Fruit fly (Drosophila melanogaster) whole organism, prepupa: ENCODE data around the gene Ugalt.
A peak's percentile ranks its signal among the peaks of the same experiment; 100 is the strongest.

ENCODE experiments used
- CG10631 ChIP-seq: fragments of 200-800 bp; sonication (Bioruptor generic); optimal IDR thresholded peaks from 2 replicates; lab custom pipeline; 2016; ENCODE audit warnings: missing biosample characterization, missing genetic modification characterization
- CG10669 ChIP-seq: fragments of 200-800 bp; sonication (Bioruptor generic); optimal IDR thresholded peaks from 3 replicates; lab custom pipeline; 2018; ENCODE audit warnings: missing biosample characterization, mild to moderate bottlenecking, missing genetic modification characterization, moderate library complexity
- CG11762 ChIP-seq: fragments of 200-800 bp; sonication (Bioruptor generic); optimal IDR thresholded peaks from 3 replicates; lab custom pipeline; 2016; ENCODE audit warnings: missing biosample characterization, missing genetic modification characterization; ENCODE audit not compliant: insufficient read depth
- CG11902 ChIP-seq: fragments of 200-800 bp; sonication (Bioruptor generic); optimal IDR thresholded peaks from 3 replicates; lab custom pipeline; 2016; ENCODE audit warnings: missing biosample characterization, missing genetic modification characterization
- CG15336 ChIP-seq: fragments of 200-800 bp; sonication (Bioruptor generic); IDR thresholded peaks from 2 replicates; pipeline ENCODE4 v1.3.6; 2022; ENCODE audit warnings: missing biosample characterization, missing genetic modification characterization
- CG1621 ChIP-seq: fragments of 200-800 bp; sonication (Bioruptor generic); optimal IDR thresholded peaks from 3 replicates; lab custom pipeline; 2018; ENCODE audit warnings: missing biosample characterization, mild to moderate bottlenecking, missing genetic modification characterization
- CG16779 ChIP-seq: fragments of 200-800 bp; sonication (Bioruptor generic); optimal IDR thresholded peaks from 3 replicates; lab custom pipeline; 2017; ENCODE audit warnings: missing biosample characterization, mild to moderate bottlenecking, missing genetic modification characterization
- CG3032 ChIP-seq: fragments of 200-800 bp; optimal IDR thresholded peaks from 2 replicates; lab custom pipeline; 2019; ENCODE audit warnings: missing biosample characterization, mild to moderate bottlenecking, missing genetic modification characterization, moderate library complexity
- CG31627 ChIP-seq: fragments of 200-800 bp; sonication (Bioruptor generic); optimal IDR thresholded peaks from 3 replicates; lab custom pipeline; 2016; ENCODE audit warnings: missing biosample characterization, missing genetic modification characterization
- CG32006 ChIP-seq: fragments of 200-800 bp; sonication (Bioruptor generic); optimal IDR thresholded peaks from 3 replicates; lab custom pipeline; 2017; ENCODE audit warnings: missing biosample characterization, mild to moderate bottlenecking, missing genetic modification characterization
- CG34406 ChIP-seq: fragments of 200-800 bp; sonication (Bioruptor generic); optimal IDR thresholded peaks from 3 replicates; lab custom pipeline; 2016; ENCODE audit warnings: missing biosample characterization, missing genetic modification characterization
- CG3919 ChIP-seq: fragments of 200-800 bp; sonication (Bioruptor generic); optimal IDR thresholded peaks from 3 replicates; lab custom pipeline; 2016; ENCODE audit warnings: missing biosample characterization, missing genetic modification characterization
- CG4318 ChIP-seq: fragments of 200-800 bp; sonication (Bioruptor generic); optimal IDR thresholded peaks from 3 replicates; lab custom pipeline; 2017; ENCODE audit warnings: missing biosample characterization, mild to moderate bottlenecking, missing genetic modification characterization
- CG6163 ChIP-seq: fragments of 200-800 bp; sonication (Bioruptor generic); IDR thresholded peaks from 3 replicates; pipeline ENCODE4 v1.3.6; 2022; ENCODE audit warnings: missing biosample characterization, missing genetic modification characterization
- CG6792 ChIP-seq: fragments of 200-800 bp; sonication (Bioruptor generic); optimal IDR thresholded peaks from 3 replicates; lab custom pipeline; 2016; ENCODE audit warnings: missing biosample characterization, missing genetic modification characterization
- CG6808 ChIP-seq: fragments of 200-800 bp; sonication (Bioruptor generic); optimal IDR thresholded peaks from 3 replicates; lab custom pipeline; 2017; ENCODE audit warnings: missing biosample characterization, missing genetic modification characterization, mild to moderate bottlenecking, moderate library complexity, missing genetic modification reagents
- CG6854 ChIP-seq: fragments of 200-800 bp; sonication (Bioruptor generic); optimal IDR thresholded peaks from 2 replicates; lab custom pipeline; 2017; ENCODE audit warnings: missing biosample characterization, mild to moderate bottlenecking, missing genetic modification characterization
- CG7368 ChIP-seq: fragments of 200-800 bp; sonication (Bioruptor generic); optimal IDR thresholded peaks from 3 replicates; lab custom pipeline; 2016; ENCODE audit warnings: missing biosample characterization, missing genetic modification characterization
- CG8119 ChIP-seq: fragments of 200-800 bp; sonication (Bioruptor generic); IDR thresholded peaks from 3 replicates; pipeline ENCODE4 v1.3.6; 2022; ENCODE audit warnings: missing biosample characterization, missing genetic modification characterization
- CG8319 ChIP-seq: fragments of 200-800 bp; sonication (Bioruptor generic); optimal IDR thresholded peaks from 3 replicates; lab custom pipeline; 2016; ENCODE audit warnings: missing biosample characterization, missing genetic modification characterization
- CG8632 ChIP-seq: fragments of 200-800 bp; sonication (Bioruptor generic); optimal IDR thresholded peaks from 3 replicates; lab custom pipeline; 2016; ENCODE audit warnings: missing biosample characterization, missing genetic modification characterization
- CG9139 ChIP-seq: fragments of 200-800 bp; sonication (Bioruptor generic); optimal IDR thresholded peaks from 3 replicates; lab custom pipeline; 2017; ENCODE audit warnings: missing biosample characterization, mild to moderate bottlenecking, missing genetic modification characterization
- Eip75B ChIP-seq: fragments of 200-800 bp; sonication (Bioruptor generic); optimal IDR thresholded peaks from 3 replicates; lab custom pipeline; 2016; ENCODE audit warnings: missing biosample characterization, missing genetic modification characterization
- Eip78C ChIP-seq: fragments of 200-800 bp; sonication (Bioruptor generic); peaks from one replicate; lab custom pipeline; 2016; ENCODE audit warnings: missing biosample characterization, missing genetic modification characterization
- Eip93F ChIP-seq: fragments of 200-800 bp; sonication (Bioruptor generic); optimal IDR thresholded peaks from 2 replicates; lab custom pipeline; 2016; ENCODE audit warnings: missing biosample characterization, mild to moderate bottlenecking, missing genetic modification characterization
- Ets21C ChIP-seq: fragments of 200-800 bp; sonication (Bioruptor generic); optimal IDR thresholded peaks from 3 replicates; lab custom pipeline; 2016; ENCODE audit warnings: missing biosample characterization, missing genetic modification characterization
- Ets96B ChIP-seq: fragments of 200-800 bp; optimal IDR thresholded peaks from 2 replicates; lab custom pipeline; 2019; ENCODE audit warnings: missing biosample characterization, mild to moderate bottlenecking, missing genetic modification characterization, moderate library complexity
- Hr38 ChIP-seq: sonication (Bioruptor generic); optimal IDR thresholded peaks from 2 replicates; lab custom pipeline; 2016; ENCODE audit warnings: missing biosample characterization, missing genetic modification characterization
- Hr39 ChIP-seq: fragments of 200-800 bp; sonication (Bioruptor generic); optimal IDR thresholded peaks from 2 replicates; lab custom pipeline; 2016; ENCODE audit warnings: missing biosample characterization, missing genetic modification characterization
- Hr4 ChIP-seq: fragments of 200-800 bp; sonication (Bioruptor generic); optimal IDR thresholded peaks from 3 replicates; lab custom pipeline; 2016; ENCODE audit warnings: missing biosample characterization, missing genetic modification characterization
- Lpt ChIP-seq: fragments of 200-800 bp; sonication (Bioruptor generic); optimal IDR thresholded peaks from 3 replicates; lab custom pipeline; 2016; ENCODE audit warnings: missing biosample characterization, missing genetic modification characterization
- OdsH ChIP-seq: fragments of 200-800 bp; sonication (Bioruptor generic); optimal IDR thresholded peaks from 3 replicates; lab custom pipeline; 2016; ENCODE audit warnings: missing biosample characterization, missing genetic modification characterization
- Smox ChIP-seq: fragments of 200-800 bp; sonication (Bioruptor generic); optimal IDR thresholded peaks from 3 replicates; lab custom pipeline; 2016; ENCODE audit warnings: missing biosample characterization, missing genetic modification characterization
- Sox102F ChIP-seq: fragments of 200-800 bp; sonication (Bioruptor generic); optimal IDR thresholded peaks from 2 replicates; lab custom pipeline; 2016; ENCODE audit warnings: missing biosample characterization, mild to moderate bottlenecking, missing genetic modification characterization
- Sox14 ChIP-seq: fragments of 200-800 bp; sonication (Bioruptor generic); optimal IDR thresholded peaks from 3 replicates; lab custom pipeline; 2016; ENCODE audit warnings: missing biosample characterization, missing genetic modification characterization
- Sox15 ChIP-seq: fragments of 200-800 bp; sonication (Bioruptor generic); optimal IDR thresholded peaks from 3 replicates; lab custom pipeline; 2016; ENCODE audit warnings: missing biosample characterization, missing genetic modification characterization
- acj6 ChIP-seq: fragments of 200-800 bp; sonication (Bioruptor generic); optimal IDR thresholded peaks from 3 replicates; lab custom pipeline; 2016; ENCODE audit warnings: missing biosample characterization, missing genetic modification characterization
- cyc ChIP-seq: fragments of 200-800 bp; sonication (Bioruptor generic); optimal IDR thresholded peaks from 3 replicates; lab custom pipeline; 2016; ENCODE audit warnings: missing biosample characterization, missing genetic modification characterization
- dac ChIP-seq: fragments of 200-800 bp; sonication (Bioruptor generic); optimal IDR thresholded peaks from 2 replicates; lab custom pipeline; 2017; ENCODE audit warnings: missing biosample characterization, mild to moderate bottlenecking, missing genetic modification characterization
- dsx ChIP-seq: fragments of 200-800 bp; optimal IDR thresholded peaks from 3 replicates; lab custom pipeline; 2019; ENCODE audit warnings: missing biosample characterization, mild to moderate bottlenecking, missing genetic modification characterization, moderate library complexity; ENCODE audit not compliant: poor library complexity, severe bottlenecking
- eg ChIP-seq: fragments of 200-800 bp; sonication (Bioruptor generic); IDR thresholded peaks from 3 replicates; pipeline ENCODE4 v1.3.6; 2022; ENCODE audit warnings: missing biosample characterization, missing genetic modification characterization
- esn ChIP-seq: fragments of 200-800 bp; sonication (Bioruptor generic); optimal IDR thresholded peaks from 2 replicates; lab custom pipeline; 2016; ENCODE audit warnings: missing biosample characterization, mild to moderate bottlenecking, missing genetic modification characterization, moderate library complexity
- fd59A ChIP-seq: fragments of 200-800 bp; sonication (Bioruptor generic); optimal IDR thresholded peaks from 2 replicates; lab custom pipeline; 2017; ENCODE audit warnings: missing biosample characterization, mild to moderate bottlenecking, missing genetic modification characterization, missing genetic modification reagents
- fd85E ChIP-seq: fragments of 200-800 bp; sonication (Bioruptor generic); optimal IDR thresholded peaks from 3 replicates; lab custom pipeline; 2016; ENCODE audit warnings: missing biosample characterization, missing genetic modification characterization
- fkh ChIP-seq: fragments of 200-800 bp; sonication (Bioruptor generic); optimal IDR thresholded peaks from 3 replicates; lab custom pipeline; 2017; ENCODE audit warnings: missing biosample characterization, mild to moderate bottlenecking, missing genetic modification characterization, moderate library complexity
- lz ChIP-seq: fragments of 200-800 bp; sonication (Bioruptor generic); optimal IDR thresholded peaks from 3 replicates; lab custom pipeline; 2016; ENCODE audit warnings: missing biosample characterization, missing genetic modification characterization
- net ChIP-seq: fragments of 200-800 bp; sonication (Bioruptor generic); optimal IDR thresholded peaks from 3 replicates; lab custom pipeline; 2016; ENCODE audit warnings: missing biosample characterization, missing genetic modification characterization
- salr ChIP-seq, 2 experiments: fragments of 200-800 bp; sonication (Bioruptor generic); optimal IDR thresholded peaks; 3 replicates each; lab custom pipeline; 2016 to 2018; ENCODE audit warnings: missing biosample characterization in 2 of 2, missing genetic modification characterization in 2 of 2, mild to moderate bottlenecking in 1 of 2
- spab ChIP-seq: fragments of 200-800 bp; sonication (Bioruptor generic); optimal IDR thresholded peaks from 2 replicates; lab custom pipeline; 2017; ENCODE audit warnings: missing biosample characterization, mild to moderate bottlenecking, missing genetic modification characterization, missing genetic modification reagents
- svp ChIP-seq: fragments of 200-800 bp; sonication (Bioruptor generic); peaks from one replicate; lab custom pipeline; 2016; ENCODE audit warnings: missing biosample characterization, missing genetic modification characterization
- topi ChIP-seq: fragments of 200-800 bp; sonication (Bioruptor generic); optimal IDR thresholded peaks from 3 replicates; lab custom pipeline; 2016; ENCODE audit warnings: missing biosample characterization, missing genetic modification characterization
- vri ChIP-seq: fragments of 200-800 bp; sonication (Bioruptor generic); optimal IDR thresholded peaks from 3 replicates; lab custom pipeline; 2016; ENCODE audit warnings: missing biosample characterization, mild to moderate bottlenecking, missing genetic modification characterization

Ugalt gene

DNA sequence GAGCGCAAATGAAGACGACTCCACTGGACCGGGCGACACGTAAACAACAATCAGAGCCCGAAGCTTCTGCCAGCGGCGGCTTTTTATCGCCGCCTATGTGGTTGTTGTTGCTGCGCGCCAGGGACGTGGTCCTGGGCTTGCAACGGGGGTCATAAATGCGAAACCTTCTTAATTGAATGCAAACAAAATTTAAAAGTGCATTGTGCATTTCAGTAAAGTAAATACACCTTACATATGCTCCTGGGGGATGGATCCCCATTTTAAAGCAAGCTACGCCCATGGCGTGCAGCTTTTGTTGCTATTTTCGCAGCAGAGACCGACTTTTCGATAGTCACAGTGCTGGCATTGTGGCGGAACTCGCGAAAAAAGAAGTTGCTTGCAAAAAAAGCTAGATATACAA lies at the start of gene Ugalt:
Gene Ugalt (minus strand): TSS at position 160 of the 400 bp plus-strand sequence.
- TF ChIP-seq CG8119 (GFP tag; lab: Robert Waterston, UW) = peak; percentile 100
- TF ChIP-seq CG31627 (GFP tag; lab: Kevin White, UChicago) = peak; percentile 100
- TF ChIP-seq CG6163 = peak; percentile 100
- TF ChIP-seq CG1621 = peak; percentile 100
- TF ChIP-seq fd59A (GFP tag; lab: Kevin White, UChicago) = peak; percentile 100
- peak; percentile 100 for TF ChIP-seq CG7368 (GFP tag; lab: Kevin White, UChicago)
- peak; percentile 100 for TF ChIP-seq Eip93F (GFP tag; lab: Kevin White, UChicago)
- TF ChIP-seq Lpt (GFP tag; lab: Kevin White, UChicago) = peak; percentile 100
- peak; percentile 100 for TF ChIP-seq CG6854
- TF ChIP-seq vri (GFP tag; lab: Kevin White, UChicago) = peak; percentile 100
- TF ChIP-seq CG11762 = peak; percentile 100
- peak; percentile 100 for TF ChIP-seq CG9139 (GFP tag; lab: Kevin White, UChicago)
- TF ChIP-seq OdsH (GFP tag; lab: Kevin White, UChicago) = peak; percentile 100
- TF ChIP-seq dac (GFP tag; lab: Kevin White, UChicago) = peak; percentile 100
- peak; percentile 100 for TF ChIP-seq Sox15 (GFP tag; lab: Kevin White, UChicago)
- TF ChIP-seq Eip78C (GFP tag; lab: Kevin White, UChicago) = peak; percentile 100
- peak; percentile 100 for TF ChIP-seq CG8632 (GFP tag; lab: Kevin White, UChicago)
- peak; percentile 100 for TF ChIP-seq Eip75B (GFP tag; lab: Kevin White, UChicago)
- TF ChIP-seq CG16779 (tag; lab: Kevin White, UChicago) = peak; percentile 100
- TF ChIP-seq CG15336 (GFP tag; lab: Robert Waterston, UW) = peak; percentile 100
- peak; percentile 99 for TF ChIP-seq fd85E (GFP tag; lab: Kevin White, UChicago)
- TF ChIP-seq topi (GFP tag; lab: Kevin White, UChicago) = peak; percentile 100
- peak; percentile 100 for TF ChIP-seq CG34406 (GFP tag; lab: Kevin White, UChicago)
- TF ChIP-seq CG8319 (GFP tag; lab: Kevin White, UChicago) = peak; percentile 100
- peak; percentile 100 for TF ChIP-seq Hr4 (GFP tag; lab: Kevin White, UChicago)
- peak; percentile 100 for TF ChIP-seq fkh (GFP tag; lab: Kevin White, UChicago)
- peak; percentile 100 for TF ChIP-seq eg (GFP tag; lab: Robert Waterston, UW)
- TF ChIP-seq lz = peak; percentile 100
- TF ChIP-seq Hr39 (GFP tag; lab: Kevin White, UChicago) = peak; percentile 100
- TF ChIP-seq CG11902 (GFP tag; lab: Kevin White, UChicago) = peak; percentile 100
- peak; percentile 100 for TF ChIP-seq Ets21C (GFP tag; lab: Kevin White, UChicago)
- peak; percentile 100 for TF ChIP-seq CG6808 (GFP tag; lab: Kevin White, UChicago)
- peak; percentile 100 for TF ChIP-seq CG10669 (GFP tag; lab: Kevin White, UChicago)
- TF ChIP-seq Sox102F (GFP tag; lab: Kevin White, UChicago) = peak; percentile 100
- peak; percentile 100 for TF ChIP-seq svp (GFP tag; lab: Kevin White, UChicago)
- peak; percentile 100 for TF ChIP-seq cyc (GFP tag; lab: Kevin White, UChicago)
- TF ChIP-seq spab (GFP tag; lab: Kevin White, UChicago) = peak; percentile 100
- TF ChIP-seq dsx = peak; percentile 100
- peak; percentile 100 for TF ChIP-seq esn (GFP tag; lab: Kevin White, UChicago)
- TF ChIP-seq Smox = peak; percentile 100
- TF ChIP-seq Hr38 (GFP tag; lab: Kevin White, UChicago) = peak; percentile 100
- TF ChIP-seq CG4318 (GFP tag; lab: Kevin White, UChicago) = peak; percentile 100
- TF ChIP-seq CG32006 (GFP tag; lab: Kevin White, UChicago) = peak; percentile 100
- TF ChIP-seq CG3032 = peak; percentile 100
- peak; percentile 100 for TF ChIP-seq CG3919
- TF ChIP-seq CG6792 (GFP tag; lab: Kevin White, UChicago) = peak; percentile 100
- peak; percentile 100 for TF ChIP-seq Ets96B (tag; lab: Kevin White, UChicago)
- TF ChIP-seq net (GFP tag; lab: Kevin White, UChicago) = peak; percentile 100
- peak; percentile 100 for TF ChIP-seq salr (GFP tag; optimal IDR thresholded peaks at IDR 0.05; lab: Kevin White, UChicago)
- TF ChIP-seq CG10631 (GFP tag; lab: Kevin White, UChicago) = peak; percentile 100
- TF ChIP-seq Sox14 (GFP tag; lab: Kevin White, UChicago) = peak; percentile 100
- TF ChIP-seq acj6 = peak; percentile 100
